Worm (Caenorhabditis elegans): ENCODE results near the gene C49C3.4.

The C49C3.4 gene

DNA sequence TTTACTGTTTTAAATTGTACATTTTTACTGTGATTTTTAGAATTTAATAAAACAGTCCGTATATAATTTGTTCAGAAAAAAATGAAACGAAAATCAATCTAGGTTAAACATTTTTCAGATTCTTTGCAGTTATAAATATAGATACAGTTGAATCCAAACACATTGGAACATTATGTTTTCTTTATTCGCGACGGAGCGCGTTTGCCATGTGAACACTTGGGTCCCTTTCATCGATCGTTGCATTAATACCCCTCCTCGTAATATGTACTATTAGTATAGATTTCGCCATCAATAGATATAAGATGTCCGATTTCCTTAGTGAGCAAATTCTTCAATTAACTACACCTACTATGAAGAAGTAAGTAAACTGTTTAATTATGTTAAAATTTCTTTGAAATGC lies 14.4 kb downstream of the C49C3.4 start, which contains the start of gene C49C3.8:
TSS of gene C49C3.8 (plus strand) at position 173 of the 400 bp plus-strand sequence.
- no peak for TF ChIP-seq unc-42 (tag; optimal IDR thresholded peaks at IDR 0.05)
- TF ChIP-seq ceh-48 (tag; optimal IDR thresholded peaks at IDR 0.05), result peak; percentile 45
- no peak for TF ChIP-seq ceh-45 (GFP tag; IDR thresholded peaks at IDR 0.05)

DNA sequence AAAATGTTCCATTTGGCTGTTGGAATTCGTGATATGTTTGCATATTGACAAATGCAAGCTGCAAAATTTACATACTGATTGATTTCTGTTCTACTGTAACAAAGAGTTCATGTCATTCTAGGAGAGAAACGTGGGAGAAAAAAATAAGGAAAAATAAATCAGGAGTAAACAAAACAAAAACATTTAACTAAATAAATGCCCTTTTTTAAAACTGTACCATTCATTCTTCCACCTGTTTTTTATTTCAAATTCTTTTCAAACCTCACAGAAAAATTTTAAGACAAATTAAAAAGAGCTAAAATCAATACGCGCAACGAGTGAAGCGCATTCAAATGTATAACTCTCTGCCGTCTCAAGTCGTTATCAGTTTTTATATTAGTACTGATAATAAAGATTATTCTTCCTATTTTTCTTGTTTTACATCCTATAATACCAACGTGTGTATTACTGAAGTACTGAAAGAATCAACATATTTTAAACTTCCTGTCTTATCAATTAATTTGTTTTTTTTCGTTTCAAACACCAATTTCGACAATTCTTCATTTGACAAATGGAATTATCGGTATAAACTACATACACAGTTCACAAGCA lies 18.4 kb downstream of the C49C3.4 start, which contains the start of gene C49C3.10:
TSS of gene C49C3.10 (minus strand) at position 51 of the 591 bp plus-strand sequence.
- TF ChIP-seq elt-2 (tag; optimal IDR thresholded peaks at IDR 0.05), result peak; percentile 78
- no peak for TF ChIP-seq ets-4 (tag; optimal IDR thresholded peaks at IDR 0.05)

- TF ChIP-seq gmeb-2 (tag; optimal IDR thresholded peaks at IDR 0.05) (no peak), mec-3 (tag; optimal IDR thresholded peaks at IDR 0.05; ENCODE audit: borderline replicate concordance) (no peak), pag-3 (tag; optimal IDR thresholded peaks at IDR 0.05; ENCODE audit: borderline replicate concordance) (no peak), unc-42 (tag; optimal IDR thresholded peaks at IDR 0.05) (no peak), ceh-45 (GFP tag; IDR thresholded peaks at IDR 0.05) (no peak), fax-1 (tag; optimal IDR thresholded peaks at IDR 0.05) (no peak), unc-55 (GFP tag; optimal IDR thresholded peaks at IDR 0.05) (no peak), syd-9 (tag; optimal IDR thresholded peaks at IDR 0.05) (no peak), tbx-7 (tag; optimal IDR thresholded peaks at IDR 0.05) (no peak), fkh-10 (GFP tag; optimal IDR thresholded peaks at IDR 0.05) (no peak), madf-2 (tag; optimal IDR thresholded peaks at IDR 0.05) (no peak)
Observed at ce11 chrIV:17341033-17341432, 20.4 kb downstream of the C49C3.4 start.

- no peak for TF ChIP-seq tbx-7 (tag; optimal IDR thresholded peaks at IDR 0.05)
- TF ChIP-seq K02D7.2 (tag; optimal IDR thresholded peaks at IDR 0.05), result no peak
- no peak for TF ChIP-seq fax-1 (tag; optimal IDR thresholded peaks at IDR 0.05)
- no peak for TF ChIP-seq ceh-6 (GFP tag; optimal IDR thresholded peaks at IDR 0.05)
- no peak for TF ChIP-seq odd-2 (tag; optimal IDR thresholded peaks at IDR 0.05)
- TF ChIP-seq pha-4 (tag; optimal IDR thresholded peaks at IDR 0.05), result no peak
- TF ChIP-seq ceh-2 (tag; optimal IDR thresholded peaks at IDR 0.05), result no peak
- TF ChIP-seq pha-2 (tag; optimal IDR thresholded peaks at IDR 0.05), result no peak
- TF ChIP-seq unc-55 (GFP tag; optimal IDR thresholded peaks at IDR 0.05), result no peak
- TF ChIP-seq pqm-1 (tag; optimal IDR thresholded peaks at IDR 0.05), result no peak
- no peak for TF ChIP-seq gmeb-2 (tag; optimal IDR thresholded peaks at IDR 0.05)
Observed at ce11 chrIV:17342179-17342578, 21.6 kb downstream of the C49C3.4 start, which contains the start of gene C49C3.9. Gene C49C3.9, minus strand, starts transcription at chrIV:17342314.

DNA sequence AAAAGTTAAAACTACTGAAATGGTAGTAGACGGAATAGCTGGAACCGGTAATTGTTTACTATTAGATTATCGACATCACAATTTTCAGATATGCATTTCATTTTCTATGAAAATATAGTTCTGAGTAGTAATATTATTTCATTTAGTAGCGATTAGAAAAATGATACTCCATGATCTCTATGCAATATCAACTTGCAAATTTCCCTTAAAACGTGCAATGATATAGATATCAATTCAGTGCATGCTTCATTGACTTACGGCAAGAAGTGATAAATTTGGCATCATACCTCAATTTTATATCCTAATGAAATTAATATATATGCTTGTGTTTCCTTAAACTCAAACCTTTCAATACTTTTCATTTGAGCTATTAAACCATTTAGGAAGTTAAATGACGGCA lies 22.1 kb downstream of the C49C3.4 start, which contains the start of gene C49C3.21:
TSS of gene C49C3.21 (plus strand) at position 301 of the 400 bp plus-strand sequence.
- no peak for TF ChIP-seq fkh-10 (GFP tag; optimal IDR thresholded peaks at IDR 0.05)
- TF ChIP-seq ceh-14 (tag; optimal IDR thresholded peaks at IDR 0.05), result no peak
- TF ChIP-seq fkh-6 (tag; optimal IDR thresholded peaks at IDR 0.05), result no peak

DNA sequence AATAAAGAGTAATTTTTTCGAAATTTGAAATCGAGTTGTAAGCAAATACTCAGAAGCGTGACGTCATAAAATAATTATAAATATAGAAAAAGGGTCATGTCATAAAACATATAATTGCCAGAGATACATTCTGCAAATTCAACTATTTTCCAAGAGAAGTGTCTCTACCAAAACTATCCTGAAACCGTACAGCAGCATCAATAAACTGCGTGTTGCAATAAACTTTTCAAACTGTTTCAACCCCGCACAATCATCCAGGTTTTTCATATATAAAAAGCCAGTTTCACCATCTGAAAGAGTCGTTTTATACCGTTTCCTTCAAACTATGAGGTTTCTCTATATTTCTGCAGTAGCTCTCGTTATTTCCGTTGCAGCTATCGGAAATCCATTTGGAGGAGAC lies 22.9 kb downstream of the C49C3.4 start, which contains the start of gene C49C3.11:
TSS of gene C49C3.11 (plus strand) at position 301 of the 400 bp plus-strand sequence.
- no peak for TF ChIP-seq dmd-4 (tag; optimal IDR thresholded peaks at IDR 0.05; ENCODE audit: borderline replicate concordance)
- TF ChIP-seq lin-11 (tag; optimal IDR thresholded peaks at IDR 0.05), result no peak
- TF ChIP-seq pat-9 (tag; optimal IDR thresholded peaks at IDR 0.05), result no peak
- TF ChIP-seq ceh-14 (tag; optimal IDR thresholded peaks at IDR 0.05), result no peak
- TF ChIP-seq ceh-34 (tag; optimal IDR thresholded peaks at IDR 0.05), result no peak
- no peak for TF ChIP-seq dve-1 (tag; optimal IDR thresholded peaks at IDR 0.05)
- TF ChIP-seq mec-3 (tag; optimal IDR thresholded peaks at IDR 0.05; ENCODE audit: borderline replicate concordance), result no peak
- TF ChIP-seq madf-2 (tag; optimal IDR thresholded peaks at IDR 0.05), result no peak
- TF ChIP-seq che-1 (tag; optimal IDR thresholded peaks at IDR 0.05), result no peak
- no peak for TF ChIP-seq ahr-1 (tag; optimal IDR thresholded peaks at IDR 0.05)
- TF ChIP-seq npax-4 (tag; optimal IDR thresholded peaks at IDR 0.05), result no peak
- no peak for TF ChIP-seq ceh-24 (tag; optimal IDR thresholded peaks at IDR 0.05)
- no peak for TF ChIP-seq unc-3 (GFP tag; conservative IDR thresholded peaks at IDR 0.05)
- no peak for TF ChIP-seq unc-3 (tag; optimal IDR thresholded peaks at IDR 0.05)
- TF ChIP-seq ceh-18 (tag; optimal IDR thresholded peaks at IDR 0.05), result no peak
- TF ChIP-seq ceh-6 (GFP tag; optimal IDR thresholded peaks at IDR 0.05), result no peak
- TF ChIP-seq ceh-48 (tag; optimal IDR thresholded peaks at IDR 0.05), result no peak
- no peak for TF ChIP-seq lim-6 (tag; optimal IDR thresholded peaks at IDR 0.05)

Measured in whole organism, late embryonic.